Worm (Caenorhabditis elegans) whole organism, L1 larva: Measurements from ENCODE around the gene F13H8.8.

ENCODE experiments used
- blmp-1 ChIP-seq: fragments of 150-350 bp; optimal IDR thresholded peaks from 2 replicates; lab custom pipeline; 2014; ENCODE audit warnings: missing biosample characterization, missing genetic modification characterization
- ces-1 ChIP-seq: fragments of 150-350 bp; optimal IDR thresholded peaks from 2 replicates; lab custom pipeline; 2014; ENCODE audit warnings: missing biosample characterization, missing genetic modification reagents, missing genetic modification characterization
- dpl-1 ChIP-seq, 3 experiments: fragments of 150-350 bp in 2 of 3; sonication (generic microtip) in 1 of 3; optimal IDR thresholded peaks; 2 replicates each; lab custom pipeline; 2014 to 2017; ENCODE audit warnings: missing biosample characterization in 3 of 3, missing genetic modification characterization in 3 of 3, missing genetic modification reagents in 3 of 3
- lsy-2 ChIP-seq, 2 experiments: fragments of 150-350 bp; optimal IDR thresholded peaks; 2 replicates each; lab custom pipeline; 2014; ENCODE audit warnings: missing biosample characterization in 2 of 2, missing genetic modification characterization in 2 of 2
- mdl-1 ChIP-seq, 2 experiments: fragments of 150-350 bp; optimal IDR thresholded peaks; 2 replicates each; lab custom pipeline; 2014 to 2017; ENCODE audit warnings: missing biosample characterization in 2 of 2, missing genetic modification characterization in 2 of 2, inconsistent platforms in 1 of 2
- nhr-28 ChIP-seq: fragments of 150-350 bp; optimal IDR thresholded peaks from 2 replicates; lab custom pipeline; 2014; ENCODE audit warnings: missing biosample characterization, missing genetic modification characterization

- TF ChIP-seq dpl-1 (GFP tag; optimal IDR thresholded peaks at IDR 0.05; lab: Kevin White, UChicago): peak; percentile 97 to 98 (median 97)
- peak in 1 of 2 experiments; percentile 78 for TF ChIP-seq mdl-1 (tag; optimal IDR thresholded peaks at IDR 0.05; lab: Kevin White, UChicago)
- TF ChIP-seq blmp-1: peak; percentile 73
- no peak for TF ChIP-seq ces-1 (GFP tag; lab: Kevin White, UChicago)
- peak; percentile 86 to 94 for TF ChIP-seq lsy-2 (tag; optimal IDR thresholded peaks at IDR 0.05; lab: Kevin White, UChicago)
- no peak for TF ChIP-seq nhr-28 (tag; lab: Kevin White, UChicago)
These were observed 17.0 kb downstream of the F13H8.8 start, which contains the start of gene phb-2 for ce11 chrII:6250782-6251461.
